Worm (Caenorhabditis elegans): Measurements from ENCODE around the gene dmsr-9.

The dmsr-9 gene

ce11 chrV:6751493-6752100 lies 47.9 kb downstream of the dmsr-9 start:
- TF ChIP-seq unc-120 (tag; optimal IDR thresholded peaks at IDR 0.05; ENCODE audit: poor library complexity, severe bottlenecking) = peak; percentile 65
- TF ChIP-seq mls-2 (tag; optimal IDR thresholded peaks at IDR 0.05) = no peak
- peak; percentile 32 for TF ChIP-seq hlh-1 (tag; optimal IDR thresholded peaks at IDR 0.05)
